Fruit fly (Drosophila melanogaster) whole organism, embryonic: ENCODE data around the gene CG34300.

ENCODE experiments used
- Antp ChIP-seq: fragments of 200-800 bp; sonication (Bioruptor generic); optimal IDR thresholded peaks from 3 replicates; lab custom pipeline; 2016; ENCODE audit warnings: missing biosample characterization, missing genetic modification characterization
- CG10274 ChIP-seq: fragments of 200-800 bp; sonication (Bioruptor generic); optimal IDR thresholded peaks from 3 replicates; lab custom pipeline; 2017; ENCODE audit warnings: missing biosample characterization, mild to moderate bottlenecking, missing genetic modification characterization
- CG12104 ChIP-seq: fragments of 200-800 bp; sonication (Bioruptor generic); optimal IDR thresholded peaks from 3 replicates; lab custom pipeline; 2016; ENCODE audit warnings: missing biosample characterization, missing genetic modification characterization
- CG12299 ChIP-seq: fragments of 200-800 bp; sonication (Bioruptor generic); optimal IDR thresholded peaks from 2 replicates; lab custom pipeline; 2018; ENCODE audit warnings: missing biosample characterization, mild to moderate bottlenecking, missing genetic modification characterization
- CG12942 ChIP-seq: fragments of 200-800 bp; sonication (Bioruptor generic); optimal IDR thresholded peaks from 3 replicates; lab custom pipeline; 2016; ENCODE audit warnings: missing biosample characterization, missing genetic modification characterization
- CG13775 ChIP-seq: fragments of 200-800 bp; sonication (Bioruptor generic); optimal IDR thresholded peaks from 3 replicates; lab custom pipeline; 2017; ENCODE audit warnings: missing biosample characterization, mild to moderate bottlenecking, missing genetic modification characterization
- CG14050 ChIP-seq: fragments of 200-800 bp; sonication (Bioruptor generic); IDR thresholded peaks from 3 replicates; pipeline ENCODE4 v1.3.6; 2022; ENCODE audit warnings: missing biosample characterization, missing genetic modification characterization
- CG14441 ChIP-seq: fragments of 200-800 bp; sonication (Bioruptor generic); IDR thresholded peaks from 2 replicates; pipeline ENCODE4 v1.3.6; 2022; ENCODE audit warnings: missing biosample characterization, missing genetic modification characterization
- CG15011 ChIP-seq: fragments of 200-800 bp; sonication (Bioruptor generic); optimal IDR thresholded peaks from 3 replicates; lab custom pipeline; 2018; ENCODE audit warnings: missing biosample characterization, mild to moderate bottlenecking, missing genetic modification characterization
- CG16813 ChIP-seq: fragments of 200-800 bp; sonication (Bioruptor generic); IDR thresholded peaks from 3 replicates; pipeline ENCODE4 v1.3.6; 2022; ENCODE audit warnings: missing biosample characterization, missing genetic modification characterization; ENCODE audit not compliant: partially characterized antibody
- CG17385 ChIP-seq: fragments of 200-800 bp; sonication (Bioruptor generic); optimal IDR thresholded peaks from 3 replicates; lab custom pipeline; 2018; ENCODE audit warnings: missing biosample characterization, mild to moderate bottlenecking, missing genetic modification characterization
- CG32772 ChIP-seq: fragments of 200-800 bp; sonication (Bioruptor generic); IDR thresholded peaks from 2 replicates; pipeline ENCODE4 v1.3.6; 2022; ENCODE audit warnings: missing biosample characterization, missing genetic modification characterization
- CG3838 ChIP-seq: fragments of 200-800 bp; sonication (Bioruptor generic); optimal IDR thresholded peaks from 3 replicates; lab custom pipeline; 2016; ENCODE audit warnings: missing biosample characterization, missing genetic modification characterization
- CG4820 ChIP-seq: fragments of 200-800 bp; sonication (Bioruptor generic); optimal IDR thresholded peaks from 3 replicates; lab custom pipeline; 2016; ENCODE audit warnings: missing biosample characterization, missing genetic modification characterization
- CG5180 ChIP-seq: fragments of 200-800 bp; sonication (Bioruptor generic); optimal IDR thresholded peaks from 3 replicates; lab custom pipeline; 2017; ENCODE audit warnings: missing biosample characterization, missing genetic modification characterization, mild to moderate bottlenecking, moderate library complexity, missing genetic modification reagents
- CG6254 ChIP-seq: fragments of 200-800 bp; sonication (Bioruptor generic); optimal IDR thresholded peaks from 3 replicates; lab custom pipeline; 2017; ENCODE audit warnings: mild to moderate bottlenecking, missing biosample characterization, missing genetic modification reagents, missing genetic modification characterization
- CG6272 ChIP-seq: fragments of 200-800 bp; sonication (Bioruptor generic); IDR thresholded peaks from 2 replicates; pipeline ENCODE4 v1.3.6; 2022; ENCODE audit warnings: missing biosample characterization, missing genetic modification characterization
- CG6654 ChIP-seq: fragments of 200-800 bp; sonication (Bioruptor generic); optimal IDR thresholded peaks from 2 replicates; lab custom pipeline; 2017; ENCODE audit warnings: missing biosample characterization, mild to moderate bottlenecking, missing genetic modification characterization
- CG7556 ChIP-seq: fragments of 200-800 bp; sonication (Bioruptor generic); optimal IDR thresholded peaks from 2 replicates; lab custom pipeline; 2017; ENCODE audit warnings: missing biosample characterization, mild to moderate bottlenecking, missing genetic modification characterization
- CG7745 ChIP-seq: fragments of 200-800 bp; sonication (Bioruptor generic); optimal IDR thresholded peaks from 2 replicates; lab custom pipeline; 2018; ENCODE audit warnings: missing biosample characterization, mild to moderate bottlenecking, missing genetic modification characterization, moderate library complexity
- CG7987 ChIP-seq: fragments of 200-800 bp; sonication (Bioruptor generic); optimal IDR thresholded peaks from 2 replicates; lab custom pipeline; 2018; ENCODE audit warnings: missing biosample characterization, mild to moderate bottlenecking, missing genetic modification characterization, moderate library complexity
- Chrac-16 ChIP-seq: fragments of 200-800 bp; sonication (Bioruptor generic); optimal IDR thresholded peaks from 3 replicates; lab custom pipeline; 2016; ENCODE audit warnings: missing biosample characterization, missing genetic modification characterization
- Dfd ChIP-seq, 2 experiments: fragments of >200 bp; optimal IDR thresholded peaks; 2 replicates each; lab custom pipeline; 2017; ENCODE audit warnings: missing biosample characterization in 2 of 2, missing genetic modification characterization in 2 of 2
- Dll ChIP-seq: fragments of 200-800 bp; sonication (Bioruptor generic); IDR thresholded peaks from 4 replicates; pipeline ENCODE4 v1.3.6; 2022; ENCODE audit warnings: missing biosample characterization, missing genetic modification characterization; ENCODE audit not compliant: partially characterized antibody
- Ets97D ChIP-seq: fragments of 200-800 bp; sonication (Bioruptor generic); optimal IDR thresholded peaks from 3 replicates; lab custom pipeline; 2016; ENCODE audit warnings: missing biosample characterization, missing genetic modification characterization
- Lim3 ChIP-seq: fragments of 200-800 bp; sonication (Bioruptor generic); IDR thresholded peaks from 2 replicates; pipeline ENCODE4 v1.3.6; 2022; ENCODE audit warnings: missing biosample characterization, missing genetic modification characterization
- Lpt ChIP-seq: fragments of >200 bp; optimal IDR thresholded peaks from 2 replicates; lab custom pipeline; 2018; ENCODE audit warnings: missing biosample characterization, missing genetic modification characterization
- NC2β ChIP-seq: fragments of 200-800 bp; sonication (Bioruptor generic); optimal IDR thresholded peaks from 2 replicates; lab custom pipeline; 2016; ENCODE audit warnings: missing biosample characterization, missing genetic modification characterization
- Ravus ChIP-seq: fragments of 200-800 bp; sonication (Bioruptor generic); IDR thresholded peaks from 2 replicates; pipeline ENCODE4 v1.3.6; 2022; ENCODE audit warnings: missing biosample characterization, missing genetic modification characterization
- Xrp1 ChIP-seq: fragments of 200-800 bp; sonication (Bioruptor generic); IDR thresholded peaks from 2 replicates; pipeline ENCODE4 v1.3.6; 2022; ENCODE audit warnings: missing biosample characterization, missing genetic modification characterization
- ac ChIP-seq: fragments of 200-800 bp; sonication (Bioruptor generic); optimal IDR thresholded peaks from 3 replicates; lab custom pipeline; 2017; ENCODE audit warnings: missing biosample characterization, mild to moderate bottlenecking, missing genetic modification characterization
- aop ChIP-seq: fragments of 200-800 bp; sonication (Bioruptor generic); IDR thresholded peaks from 2 replicates; pipeline ENCODE4 v1.3.6; 2022; ENCODE audit warnings: missing biosample characterization, missing genetic modification characterization
- cad ChIP-seq: fragments of >200 bp; optimal IDR thresholded peaks from 2 replicates; lab custom pipeline; 2017; ENCODE audit warnings: missing biosample characterization, missing genetic modification characterization
- chn ChIP-seq: fragments of 200-800 bp; sonication (Bioruptor generic); optimal IDR thresholded peaks from 2 replicates; lab custom pipeline; 2016; ENCODE audit warnings: missing biosample characterization, missing genetic modification characterization
- dimm ChIP-seq: fragments of 200-800 bp; sonication (Bioruptor generic); IDR thresholded peaks from 2 replicates; pipeline ENCODE4 v1.3.6; 2022; ENCODE audit warnings: missing biosample characterization, missing genetic modification characterization
- dmrt11E ChIP-seq: fragments of 200-800 bp; sonication (Bioruptor generic); optimal IDR thresholded peaks from 3 replicates; lab custom pipeline; 2018; ENCODE audit warnings: missing biosample characterization, mild to moderate bottlenecking, missing genetic modification characterization, moderate library complexity
- eve ChIP-seq, 2 experiments: fragments of >200 bp; optimal IDR thresholded peaks; 2 replicates each; lab custom pipeline; 2017; ENCODE audit warnings: missing biosample characterization in 2 of 2, missing genetic modification characterization in 2 of 2
- fd102C ChIP-seq: fragments of 200-800 bp; sonication (Bioruptor generic); optimal IDR thresholded peaks from 2 replicates; lab custom pipeline; 2018; ENCODE audit warnings: missing biosample characterization, mild to moderate bottlenecking, missing genetic modification characterization, moderate library complexity
- fd96Cb ChIP-seq: fragments of 200-800 bp; sonication (Bioruptor generic); optimal IDR thresholded peaks from 2 replicates; lab custom pipeline; 2018; ENCODE audit warnings: missing biosample characterization, mild to moderate bottlenecking, missing genetic modification characterization, moderate library complexity
- grn ChIP-seq: fragments of 200-800 bp; sonication (Bioruptor generic); optimal IDR thresholded peaks from 3 replicates; lab custom pipeline; 2017; ENCODE audit warnings: missing biosample characterization, missing genetic modification characterization
- jing ChIP-seq: fragments of 200-800 bp; sonication (Bioruptor generic); optimal IDR thresholded peaks from 2 replicates; lab custom pipeline; 2018; ENCODE audit warnings: missing biosample characterization, mild to moderate bottlenecking, missing genetic modification characterization
- knrl ChIP-seq: fragments of 200-800 bp; sonication (Bioruptor generic); IDR thresholded peaks from 3 replicates; pipeline ENCODE4 v1.3.6; 2022; ENCODE audit warnings: missing biosample characterization, missing genetic modification characterization; ENCODE audit not compliant: partially characterized antibody
- mirr ChIP-seq: fragments of 200-800 bp; sonication (Bioruptor generic); optimal IDR thresholded peaks from 3 replicates; lab custom pipeline; 2018; ENCODE audit warnings: missing biosample characterization, mild to moderate bottlenecking, missing genetic modification characterization
- nerfin-2 ChIP-seq: fragments of 200-800 bp; sonication (Bioruptor generic); IDR thresholded peaks from 2 replicates; pipeline ENCODE4 v1.3.6; 2022; ENCODE audit warnings: missing biosample characterization, missing genetic modification characterization; ENCODE audit not compliant: partially characterized antibody
- pita ChIP-seq: fragments of 200-800 bp; sonication (Bioruptor generic); optimal IDR thresholded peaks from 2 replicates; lab custom pipeline; 2017; ENCODE audit warnings: missing biosample characterization, mild to moderate bottlenecking, missing genetic modification characterization
- psq ChIP-seq: fragments of 200-800 bp; sonication (Bioruptor generic); optimal IDR thresholded peaks from 2 replicates; lab custom pipeline; 2017; ENCODE audit warnings: missing biosample characterization, missing genetic modification characterization
- seq ChIP-seq: fragments of 200-800 bp; sonication (Bioruptor generic); IDR thresholded peaks from 2 replicates; pipeline ENCODE4 v1.3.6; 2022; ENCODE audit warnings: missing biosample characterization, missing genetic modification characterization
- slou ChIP-seq: fragments of 200-800 bp; sonication (Bioruptor generic); optimal IDR thresholded peaks from 3 replicates; lab custom pipeline; 2016; ENCODE audit warnings: missing biosample characterization, missing genetic modification characterization
- stwl ChIP-seq: fragments of 200-800 bp; sonication (Bioruptor generic); optimal IDR thresholded peaks from 3 replicates; lab custom pipeline; 2018; ENCODE audit warnings: missing biosample characterization, mild to moderate bottlenecking, missing genetic modification characterization, moderate library complexity
- tup ChIP-seq: fragments of 200-800 bp; sonication (Bioruptor generic); optimal IDR thresholded peaks from 2 replicates; lab custom pipeline; 2016; ENCODE audit warnings: missing biosample characterization, mild to moderate bottlenecking, missing genetic modification characterization, moderate library complexity
- zen ChIP-seq: fragments of 200-800 bp; sonication (Bioruptor generic); optimal IDR thresholded peaks from 3 replicates; lab custom pipeline; 2018; ENCODE audit warnings: missing biosample characterization, mild to moderate bottlenecking, missing genetic modification characterization, moderate library complexity

CG34300 gene

DNA sequence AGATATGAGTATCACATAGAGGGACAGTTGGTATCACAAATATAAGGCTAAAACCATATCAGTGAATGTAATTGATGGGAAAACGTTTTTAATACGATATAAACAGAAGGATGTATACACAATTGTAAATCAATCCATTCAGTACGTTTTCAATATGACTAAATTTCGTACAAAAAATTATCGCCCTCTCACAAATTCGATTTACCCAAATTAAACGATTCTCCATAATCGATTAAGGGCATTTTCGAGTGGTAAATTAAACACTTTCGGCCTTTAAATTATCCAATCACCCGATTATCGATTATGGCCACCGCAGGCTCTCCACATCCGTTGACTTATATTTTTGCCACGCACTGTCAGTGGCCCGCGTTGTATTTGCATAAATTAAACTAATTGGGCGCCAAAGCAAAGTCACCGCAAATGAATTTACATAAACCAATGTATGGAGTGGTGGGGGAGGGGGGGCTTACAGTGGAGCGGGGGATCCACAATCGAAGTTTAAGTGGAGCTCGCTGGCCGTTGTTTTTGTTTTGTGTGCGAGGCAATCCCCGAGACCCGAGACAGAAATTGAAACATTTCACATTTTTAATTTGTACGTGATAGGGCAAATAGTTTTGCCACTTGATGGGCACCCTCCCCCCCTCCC is 1.4 kb downstream of the CG34300 start (continued):
- TF ChIP-seq CG7745 (tag; lab: Kevin White, UChicago) (no peak), CG6272 (GFP tag; lab: Robert Waterston, UW) (no peak), Dfd (GFP tag; optimal IDR thresholded peaks at IDR 0.05; lab: Kevin White, UChicago) (no peak), grn (GFP tag; lab: Kevin White, UChicago) (no peak), Ets97D (GFP tag; lab: Kevin White, UChicago) (no peak), fd96Cb (peak; percentile 21), CG14050 (GFP tag; lab: Robert Waterston, UW) (no peak), NC2β (GFP tag; lab: Kevin White, UChicago) (no peak), Xrp1 (peak; percentile 24; the same call in 1 of the 2 replicates), Ravus (GFP tag; lab: Robert Waterston, UW) (no peak), CG5180 (GFP tag; lab: Kevin White, UChicago) (peak; percentile 32), aop (no peak), fd102C (GFP tag; lab: Kevin White, UChicago) (no peak), dmrt11E (tag; lab: Kevin White, UChicago) (no peak), eve (GFP tag; optimal IDR thresholded peaks at IDR 0.05; lab: Kevin White, UChicago) (peak in 1 of 2 experiments; percentile 80), pita (GFP tag; lab: Kevin White, UChicago) (no peak), zen (tag; lab: Kevin White, UChicago) (no peak), Antp (GFP tag; lab: Kevin White, UChicago) (peak; percentile 48), Lpt (no peak), CG12104 (no peak), CG7556 (GFP tag; lab: Kevin White, UChicago) (peak; percentile 66), Chrac-16 (peak; percentile 26), CG14441 (peak; percentile 56), seq (GFP tag; lab: Robert Waterston, UW) (no peak), nerfin-2 (GFP tag; lab: Robert Waterston, UW) (no peak), CG10274 (GFP tag; lab: Kevin White, UChicago) (peak; percentile 3), CG6254 (GFP tag; lab: Kevin White, UChicago) (peak; percentile 0), psq (GFP tag; lab: Kevin White, UChicago) (no peak), tup (no peak), CG13775 (peak; percentile 21), CG16813 (GFP tag; lab: Robert Waterston, UW) (no peak), stwl (tag; lab: Kevin White, UChicago) (no peak), CG15011 (GFP tag; lab: Kevin White, UChicago) (peak; percentile 15), CG12299 (tag; lab: Kevin White, UChicago) (peak; percentile 14), slou (GFP tag; lab: Kevin White, UChicago) (no peak), CG3838 (no peak), knrl (no peak), ac (no peak), CG6654 (no peak), Lim3 (GFP tag; lab: Robert Waterston, UW) (no peak), jing (GFP tag; lab: Kevin White, UChicago) (no peak), chn (no peak), CG7987 (GFP tag; lab: Kevin White, UChicago) (no peak), CG32772 (GFP tag; lab: Robert Waterston, UW) (0 out of 2 replicates have a peak, but pooled peaks have one; percentile 31), mirr (no peak), dimm (GFP tag; lab: Robert Waterston, UW) (no peak), CG17385 (GFP tag; lab: Kevin White, UChicago) (peak; percentile 44), CG4820 (GFP tag; lab: Kevin White, UChicago) (no peak), Dll (no peak), CG12942 (peak; percentile 28), cad (GFP tag; lab: Kevin White, UChicago) (no peak)
